Worm (Caenorhabditis elegans): Measurements from ENCODE around the gene ZC178.2.
"Not testable (repeated sequence)": the region's sequence is repeated elsewhere in the genome, so short reads cannot be mapped to it uniquely, and the experiment has no call there.

DNA sequence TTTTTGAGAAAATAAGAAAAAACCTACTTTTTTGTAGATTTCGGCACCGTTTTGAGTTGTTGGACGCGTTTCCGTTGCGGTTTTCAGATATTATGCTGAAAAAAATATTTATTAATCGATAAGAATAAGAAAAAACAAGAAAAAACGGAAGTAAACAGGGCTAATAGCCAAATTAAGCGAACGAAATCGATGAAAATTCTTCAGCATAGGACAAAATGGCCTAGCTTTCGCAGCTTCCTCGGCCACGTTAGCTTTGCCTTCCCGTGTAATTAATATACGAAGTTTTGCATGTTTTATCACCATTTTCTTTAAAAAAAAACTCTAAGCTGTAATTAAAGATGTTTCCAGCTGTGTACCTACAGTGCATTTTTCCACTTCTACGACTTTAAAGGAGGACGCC, 15.6 kb downstream of the ZC178.2 start, which contains the start of gene ZC190.10:
- TF ChIP-seq skn-1 (tag; optimal IDR thresholded peaks at IDR 0.05); lin-13 (GFP tag; optimal IDR thresholded peaks at IDR 0.05); unc-62 (GFP tag; optimal IDR thresholded peaks at IDR 0.05); unc-39 (tag; optimal IDR thresholded peaks at IDR 0.05); F13H6.1 (tag; optimal IDR thresholded peaks at IDR 0.05); crh-2 (tag; optimal IDR thresholded peaks at IDR 0.05); fos-1 (tag; optimal IDR thresholded peaks at IDR 0.05); unc-55 (GFP tag; optimal IDR thresholded peaks at IDR 0.05): not testable (repeated sequence)
